Worm (Caenorhabditis elegans) whole organism, L1 larva: ENCODE measurements around the gene pqn-35.

Source experiments
- C34B4.2 ChIP-seq: sonication (generic microtip); optimal IDR thresholded peaks from 2 replicates; lab custom pipeline; 2017; ENCODE audit warnings: mild to moderate bottlenecking, missing genetic modification characterization, missing compliant biosample characterization
- dpl-1 ChIP-seq, 3 experiments: fragments of 150-350 bp in 2 of 3; sonication (generic microtip) in 1 of 3; optimal IDR thresholded peaks; 2 replicates each; lab custom pipeline; 2014 to 2017; ENCODE audit warnings: missing biosample characterization in 3 of 3, missing genetic modification characterization in 3 of 3, missing genetic modification reagents in 3 of 3
- fkh-10 ChIP-seq: sonication (generic microtip); optimal IDR thresholded peaks from 2 replicates; lab custom pipeline; 2017; ENCODE audit warnings: missing biosample characterization, missing genetic modification reagents, missing genetic modification characterization
- pag-3 ChIP-seq: sonication (generic microtip); optimal IDR thresholded peaks from 2 replicates; lab custom pipeline; 2017; ENCODE audit warnings: missing genetic modification characterization, mild to moderate bottlenecking, missing compliant biosample characterization, antibody characterized with exemption, borderline replicate concordance; ENCODE audit not compliant: insufficient read depth
- zag-1 ChIP-seq: fragments of 150-350 bp; optimal IDR thresholded peaks from 2 replicates; lab custom pipeline; 2014; ENCODE audit warnings: missing biosample characterization, missing genetic modification characterization

ce11 chrII:4616443-4616842 lies 3.6 kb downstream of the pqn-35 start, which contains the start of gene clec-136:
- no peak for TF ChIP-seq fkh-10 (GFP tag; lab: Kevin White, UChicago)
- no peak for TF ChIP-seq dpl-1 (GFP tag; optimal IDR thresholded peaks at IDR 0.05; lab: Kevin White, UChicago)
- TF ChIP-seq pag-3 (tag; lab: Kevin White, UChicago), result no peak
- TF ChIP-seq zag-1, result no peak
- TF ChIP-seq C34B4.2, result no peak
